Worm (Caenorhabditis elegans): ENCODE measurements around the gene cat-1.

DNA sequence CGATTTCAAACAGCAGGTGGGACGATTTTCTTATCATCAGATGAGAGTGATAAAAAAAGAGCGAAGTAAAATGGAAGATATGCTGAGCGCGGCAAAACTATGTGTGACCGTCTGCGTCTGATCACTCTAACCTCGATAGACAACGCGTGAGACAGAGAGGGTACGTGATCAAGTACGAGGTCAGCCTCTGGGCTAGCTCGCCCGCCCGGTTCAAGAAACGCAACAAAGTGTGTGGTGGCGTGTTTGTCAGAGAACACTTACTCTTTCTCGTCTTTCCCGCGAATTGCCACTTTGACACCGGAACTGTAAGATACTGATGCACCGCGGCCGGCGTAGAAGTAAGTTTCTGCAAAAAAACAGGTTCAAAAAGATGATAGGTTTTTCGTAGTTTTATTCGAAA, 14.3 kb downstream of the cat-1 start:
- TF ChIP-seq unc-62 (GFP tag; optimal IDR thresholded peaks at IDR 0.05) (peak; percentile 23), elt-2 (tag; optimal IDR thresholded peaks at IDR 0.05) (peak; percentile 89)

Data from whole organism, L3 larva.